Fruit fly (Drosophila melanogaster) whole organism, embryonic: ENCODE data around the gene CG1213.

Source experiments
- Atf3 ChIP-seq: fragments of 200-800 bp; sonication (Bioruptor generic); optimal IDR thresholded peaks from 3 replicates; lab custom pipeline; 2016; ENCODE audit warnings: missing biosample characterization, missing genetic modification characterization
- CG1024 ChIP-seq: fragments of 200-800 bp; sonication (Bioruptor generic); IDR thresholded peaks from 2 replicates; pipeline ENCODE4 v1.3.6; 2022; ENCODE audit warnings: missing biosample characterization, missing genetic modification characterization
- CG10267 ChIP-seq: fragments of 200-800 bp; sonication (Bioruptor generic); optimal IDR thresholded peaks from 2 replicates; lab custom pipeline; 2018; ENCODE audit warnings: missing biosample characterization, mild to moderate bottlenecking, missing genetic modification characterization, moderate library complexity
- CG10321 ChIP-seq: fragments of 200-800 bp; sonication (Bioruptor generic); IDR thresholded peaks from 2 replicates; pipeline ENCODE4 v1.3.6; 2022; ENCODE audit warnings: missing biosample characterization, missing genetic modification characterization
- CG12104 ChIP-seq: fragments of 200-800 bp; sonication (Bioruptor generic); optimal IDR thresholded peaks from 3 replicates; lab custom pipeline; 2016; ENCODE audit warnings: missing biosample characterization, missing genetic modification characterization
- CG13775 ChIP-seq: fragments of 200-800 bp; sonication (Bioruptor generic); optimal IDR thresholded peaks from 3 replicates; lab custom pipeline; 2017; ENCODE audit warnings: missing biosample characterization, mild to moderate bottlenecking, missing genetic modification characterization
- CG13894 ChIP-seq: fragments of 200-800 bp; sonication (Bioruptor generic); optimal IDR thresholded peaks from 3 replicates; lab custom pipeline; 2018; ENCODE audit warnings: missing biosample characterization, mild to moderate bottlenecking, missing genetic modification characterization, moderate library complexity
- CG15011 ChIP-seq: fragments of 200-800 bp; sonication (Bioruptor generic); optimal IDR thresholded peaks from 3 replicates; lab custom pipeline; 2018; ENCODE audit warnings: missing biosample characterization, mild to moderate bottlenecking, missing genetic modification characterization
- CG15269 ChIP-seq: fragments of 200-800 bp; sonication (Bioruptor generic); optimal IDR thresholded peaks from 2 replicates; lab custom pipeline; 2018; ENCODE audit warnings: missing biosample characterization, mild to moderate bottlenecking, missing genetic modification characterization, moderate library complexity
- CG17361 ChIP-seq: fragments of 200-800 bp; sonication (Bioruptor generic); IDR thresholded peaks from 3 replicates; pipeline ENCODE4 v1.3.6; 2022; ENCODE audit warnings: missing biosample characterization, missing genetic modification characterization
- CG17612 ChIP-seq: fragments of 200-800 bp; sonication (Bioruptor generic); IDR thresholded peaks from 2 replicates; pipeline ENCODE4 v1.3.6; 2022; ENCODE audit warnings: missing biosample characterization, missing genetic modification characterization
- CG2116 ChIP-seq: fragments of 200-800 bp; sonication (Bioruptor generic); optimal IDR thresholded peaks from 3 replicates; lab custom pipeline; 2018; ENCODE audit warnings: missing biosample characterization, mild to moderate bottlenecking, missing genetic modification characterization
- CG3065 ChIP-seq: fragments of 200-800 bp; sonication (Bioruptor generic); optimal IDR thresholded peaks from 2 replicates; lab custom pipeline; 2016; ENCODE audit warnings: missing biosample characterization, missing genetic modification characterization
- CG3726 ChIP-seq: fragments of 200-800 bp; sonication (Bioruptor generic); IDR thresholded peaks from 3 replicates; pipeline ENCODE4, ENCODE4 v1.3.6; 2022; ENCODE audit warnings: missing biosample characterization, missing genetic modification characterization
- CG3847 ChIP-seq: fragments of 200-800 bp; sonication (Bioruptor generic); IDR thresholded peaks from 2 replicates; pipeline ENCODE4 v1.3.6; 2022; ENCODE audit warnings: missing biosample characterization, missing genetic modification characterization
- CG4328 ChIP-seq: fragments of 200-800 bp; sonication (Bioruptor generic); optimal IDR thresholded peaks from 3 replicates; lab custom pipeline; 2017; ENCODE audit warnings: missing biosample characterization, missing genetic modification reagents, missing genetic modification characterization
- CG4617 ChIP-seq: fragments of 200-800 bp; sonication (Bioruptor generic); optimal IDR thresholded peaks from 3 replicates; lab custom pipeline; 2016; ENCODE audit warnings: missing biosample characterization, missing genetic modification characterization, borderline replicate concordance
- CG6683 ChIP-seq: fragments of 200-800 bp; sonication (Bioruptor generic); optimal IDR thresholded peaks from 2 replicates; lab custom pipeline; 2017; ENCODE audit warnings: missing biosample characterization, mild to moderate bottlenecking, missing genetic modification characterization, missing genetic modification reagents
- CG8924 ChIP-seq: fragments of 200-800 bp; optimal IDR thresholded peaks from 3 replicates; lab custom pipeline; 2019; ENCODE audit warnings: missing biosample characterization, mild to moderate bottlenecking, missing genetic modification characterization, moderate library complexity
- Dbx ChIP-seq: fragments of 200-800 bp; sonication (Bioruptor generic); IDR thresholded peaks from 3 replicates; pipeline ENCODE4 v1.3.6; 2022; ENCODE audit warnings: missing biosample characterization, missing genetic modification characterization
- Ets65A ChIP-seq: fragments of 200-800 bp; sonication (Bioruptor generic); peaks from one replicate; lab custom pipeline; 2016; ENCODE audit warnings: missing biosample characterization, missing genetic modification characterization
- Gsc ChIP-seq: fragments of 200-800 bp; sonication (Bioruptor generic); IDR thresholded peaks from 2 replicates; pipeline ENCODE4 v1.3.6; 2022; ENCODE audit warnings: missing biosample characterization, missing genetic modification characterization
- HLH54F ChIP-seq: fragments of 200-800 bp; sonication (Bioruptor generic); optimal IDR thresholded peaks from 3 replicates; lab custom pipeline; 2016; ENCODE audit warnings: missing biosample characterization, missing genetic modification characterization
- Hr3 ChIP-seq: fragments of 200-800 bp; sonication (Bioruptor generic); optimal IDR thresholded peaks from 3 replicates; lab custom pipeline; 2016; ENCODE audit warnings: missing biosample characterization, missing genetic modification characterization
- Lhr ChIP-seq: fragments of 200-800 bp; sonication (Bioruptor generic); optimal IDR thresholded peaks from 3 replicates; lab custom pipeline; 2017; ENCODE audit warnings: mild to moderate bottlenecking, missing biosample characterization, missing genetic modification reagents, missing genetic modification characterization
- Mad ChIP-seq: fragments of 200-800 bp; sonication (Bioruptor generic); optimal IDR thresholded peaks from 2 replicates; lab custom pipeline; 2016; ENCODE audit warnings: missing biosample characterization, missing genetic modification characterization
- NFAT ChIP-seq: fragments of 200-800 bp; sonication (Bioruptor generic); IDR thresholded peaks from 2 replicates; pipeline ENCODE4 v1.3.6; 2022; ENCODE audit warnings: missing biosample characterization, missing genetic modification characterization
- Opbp ChIP-seq: fragments of 200-800 bp; sonication (Bioruptor generic); IDR thresholded peaks from 3 replicates; pipeline ENCODE4 v1.3.6; 2022; ENCODE audit warnings: missing biosample characterization, missing genetic modification characterization; ENCODE audit not compliant: partially characterized antibody
- Optix ChIP-seq: fragments of 200-800 bp; sonication (Bioruptor generic); IDR thresholded peaks from 3 replicates; pipeline ENCODE4 v1.3.6; 2022; ENCODE audit warnings: missing biosample characterization, missing genetic modification characterization
- Sox102F ChIP-seq: fragments of 200-800 bp; sonication (Bioruptor generic); optimal IDR thresholded peaks from 2 replicates; lab custom pipeline; 2018; ENCODE audit warnings: missing biosample characterization, mild to moderate bottlenecking, missing genetic modification characterization, moderate library complexity
- Sry-β ChIP-seq: fragments of 200-800 bp; sonication (Bioruptor generic); optimal IDR thresholded peaks from 2 replicates; lab custom pipeline; 2018; ENCODE audit warnings: missing biosample characterization, mild to moderate bottlenecking, missing genetic modification characterization, moderate library complexity
- Sry-δ ChIP-seq: fragments of 200-800 bp; sonication (Bioruptor generic); optimal IDR thresholded peaks from 2 replicates; lab custom pipeline; 2016; ENCODE audit warnings: missing biosample characterization, missing genetic modification characterization
- Stat92E ChIP-seq, 3 experiments: fragments of >200 bp in 2 of 3; fragments of 200-800 bp in 1 of 3; sonication (Bioruptor generic) in 1 of 3; optimal IDR thresholded peaks; 2 replicates each; lab custom pipeline; 2017 to 2019; ENCODE audit warnings: missing biosample characterization in 3 of 3, missing genetic modification characterization in 3 of 3, mild to moderate bottlenecking in 1 of 3, moderate library complexity in 1 of 3
- Trl ChIP-seq, 3 experiments: fragments of >200 bp in 2 of 3; fragments of 200-800 bp in 1 of 3; sonication (Bioruptor generic) in 1 of 3; optimal IDR thresholded peaks; 2 replicates in 1 of 3; 3 replicates in 2 of 3; lab custom pipeline; 2016 to 2017; ENCODE audit warnings: missing biosample characterization in 1 of 3, missing genetic modification characterization in 1 of 3
- bcd ChIP-seq: fragments of 200-800 bp; sonication (Bioruptor generic); optimal IDR thresholded peaks from 2 replicates; lab custom pipeline; 2017; ENCODE audit warnings: missing biosample characterization, mild to moderate bottlenecking, missing genetic modification characterization
- dm ChIP-seq: fragments of 200-800 bp; sonication (Bioruptor generic); optimal IDR thresholded peaks from 3 replicates; lab custom pipeline; 2016; ENCODE audit warnings: missing biosample characterization, missing genetic modification characterization
- dpn ChIP-seq, 2 experiments: fragments of 200-800 bp; sonication (Bioruptor generic); optimal IDR thresholded peaks; 3 replicates each; lab custom pipeline; 2016; ENCODE audit warnings: missing biosample characterization in 2 of 2, missing genetic modification characterization in 2 of 2
- grau ChIP-seq: fragments of 200-800 bp; optimal IDR thresholded peaks from 3 replicates; lab custom pipeline; 2019; ENCODE audit warnings: missing biosample characterization, mild to moderate bottlenecking, missing genetic modification characterization, moderate library complexity
- insv ChIP-seq, 2 experiments: fragments of 200-800 bp; sonication (Bioruptor generic); optimal IDR thresholded peaks; 3 replicates each; lab custom pipeline; 2016 to 2018; ENCODE audit warnings: missing biosample characterization in 2 of 2, missing genetic modification characterization in 2 of 2
- jing ChIP-seq: fragments of 200-800 bp; sonication (Bioruptor generic); optimal IDR thresholded peaks from 2 replicates; lab custom pipeline; 2018; ENCODE audit warnings: missing biosample characterization, mild to moderate bottlenecking, missing genetic modification characterization
- maf-S ChIP-seq: fragments of 200-800 bp; sonication (Bioruptor generic); optimal IDR thresholded peaks from 2 replicates; lab custom pipeline; 2016; ENCODE audit warnings: missing biosample characterization, missing genetic modification characterization
- mam ChIP-seq: fragments of 200-800 bp; sonication (Bioruptor generic); optimal IDR thresholded peaks from 3 replicates; lab custom pipeline; 2016; ENCODE audit warnings: missing biosample characterization, missing genetic modification characterization
- pho ChIP-seq: fragments of 200-800 bp; sonication (Bioruptor generic); optimal IDR thresholded peaks from 2 replicates; lab custom pipeline; 2016; ENCODE audit warnings: missing biosample characterization, missing genetic modification characterization
- ranshi ChIP-seq: fragments of 200-800 bp; sonication (Bioruptor generic); IDR thresholded peaks from 2 replicates; pipeline ENCODE4 v1.3.6; 2022; ENCODE audit warnings: missing biosample characterization, missing genetic modification characterization
- repo ChIP-seq: fragments of 200-800 bp; sonication (Bioruptor generic); optimal IDR thresholded peaks from 2 replicates; lab custom pipeline; 2016; ENCODE audit warnings: missing biosample characterization, missing genetic modification characterization
- slp2 ChIP-seq: fragments of 200-800 bp; sonication (Bioruptor generic); optimal IDR thresholded peaks from 2 replicates; lab custom pipeline; 2016; ENCODE audit warnings: missing biosample characterization, missing genetic modification characterization
- sob ChIP-seq: fragments of 200-800 bp; sonication (Bioruptor generic); IDR thresholded peaks from 2 replicates; pipeline ENCODE4 v1.3.6; 2022; ENCODE audit warnings: missing biosample characterization, missing genetic modification characterization
- stwl ChIP-seq: fragments of 200-800 bp; sonication (Bioruptor generic); optimal IDR thresholded peaks from 3 replicates; lab custom pipeline; 2018; ENCODE audit warnings: missing biosample characterization, mild to moderate bottlenecking, missing genetic modification characterization, moderate library complexity
- unc-4 ChIP-seq: fragments of 200-800 bp; sonication (Bioruptor generic); IDR thresholded peaks from 2 replicates; pipeline ENCODE4 v1.3.6; 2022; ENCODE audit warnings: missing biosample characterization, missing genetic modification characterization; ENCODE audit not compliant: partially characterized antibody
- z ChIP-seq: fragments of 200-800 bp; sonication (Bioruptor generic); IDR thresholded peaks from 3 replicates; pipeline ENCODE4 v1.3.6; 2022; ENCODE audit warnings: missing biosample characterization, missing genetic modification characterization

Gene CG1213

DNA sequence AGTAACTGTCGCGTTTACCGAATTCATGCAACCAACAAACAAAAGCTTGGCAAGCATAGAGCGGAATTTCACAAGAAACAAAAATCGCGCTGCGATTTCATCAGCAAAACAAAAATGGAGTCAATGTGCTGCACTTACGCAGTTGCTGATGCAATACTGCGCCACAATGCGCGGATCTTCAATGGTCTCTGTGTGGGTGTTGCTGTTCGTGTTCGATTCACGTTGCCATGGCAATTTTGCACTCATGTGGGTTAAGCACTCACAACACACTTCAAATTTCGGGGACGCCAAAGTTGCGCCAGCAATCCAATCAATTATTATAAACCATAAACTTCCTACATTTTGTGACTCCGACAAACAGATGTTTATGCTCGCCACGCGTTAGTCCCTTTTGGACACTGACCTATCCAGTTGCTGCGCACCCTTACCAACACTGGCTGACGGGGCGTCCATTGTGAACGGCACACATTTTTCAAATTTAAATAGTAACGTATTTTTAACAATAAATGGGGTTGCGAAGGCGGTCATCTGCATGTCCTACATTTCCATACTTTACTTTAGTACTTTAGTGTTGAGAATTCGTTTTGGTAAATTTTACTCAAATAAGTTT is 21.2 kb downstream of the CG1213 start, which contains the start of gene CG2017 (continued):
- TF ChIP-seq CG10321 (GFP tag; lab: Robert Waterston, UW) (0 out of 2 replicates have a peak, but pooled peaks have one; percentile 12), Dbx (peak; percentile 75), CG4328 (GFP tag; lab: Kevin White, UChicago) (no peak), Sox102F (GFP tag; lab: Kevin White, UChicago) (peak; percentile 11), NFAT (peak; percentile 65; the same call in 1 of the 2 replicates), sob (GFP tag; lab: Robert Waterston, UW) (peak; percentile 78), repo (GFP tag; lab: Kevin White, UChicago) (peak; percentile 33), Stat92E (GFP tag; optimal IDR thresholded peaks at IDR 0.05; lab: Kevin White, UChicago) (no peak), bcd (GFP tag; lab: Kevin White, UChicago) (peak; percentile 50), Lhr (GFP tag; lab: Kevin White, UChicago) (peak; percentile 82), ranshi (GFP tag; lab: Robert Waterston, UW) (no peak), dpn (GFP tag; optimal IDR thresholded peaks at IDR 0.05; lab: Kevin White, UChicago) (peak; percentile 56), CG12104 (no peak), CG15269 (peak; percentile 20), Sry-δ (peak; percentile 54), CG17612 (GFP tag; lab: Robert Waterston, UW) (no peak), CG10267 (tag; lab: Kevin White, UChicago) (peak; percentile 98), Trl (optimal IDR thresholded peaks at IDR 0.05; lab: Kevin White, UChicago) (no peak), Trl (GFP tag; optimal IDR thresholded peaks at IDR 0.05; lab: Kevin White, UChicago) (peak; percentile 12), CG8924 (tag; lab: Kevin White, UChicago) (peak; percentile 25), z (GFP tag; lab: Robert Waterston, UW) (no peak), stwl (tag; lab: Kevin White, UChicago) (peak; percentile 96), CG3847 (GFP tag; lab: Robert Waterston, UW) (peak; percentile 85), maf-S (GFP tag; lab: Kevin White, UChicago) (peak; percentile 46), Gsc (GFP tag; lab: Robert Waterston, UW) (no peak), jing (GFP tag; lab: Kevin White, UChicago) (no peak), Ets65A (peak; percentile 97), CG15011 (GFP tag; lab: Kevin White, UChicago) (no peak), Sry-β (GFP tag; lab: Kevin White, UChicago) (peak; percentile 51), insv (GFP tag; optimal IDR thresholded peaks at IDR 0.05; lab: Kevin White, UChicago) (peak in 1 of 2 experiments; percentile 27), CG13775 (GFP tag; lab: Kevin White, UChicago) (peak; percentile 8), slp2 (GFP tag; lab: Kevin White, UChicago) (peak; percentile 11), Hr3 (GFP tag; lab: Kevin White, UChicago) (peak; percentile 44), dm (GFP tag; lab: Kevin White, UChicago) (peak; percentile 75), pho (GFP tag; lab: Kevin White, UChicago) (peak; percentile 63), mam (GFP tag; lab: Kevin White, UChicago) (peak; percentile 49), CG4617 (peak; percentile 84), CG17361 (GFP tag; lab: Robert Waterston, UW) (no peak), Atf3 (GFP tag; lab: Kevin White, UChicago) (peak; percentile 31), grau (peak; percentile 36), Mad (GFP tag; lab: Kevin White, UChicago) (peak; percentile 57), CG3065 (GFP tag; lab: Kevin White, UChicago) (no peak), unc-4 (GFP tag; lab: Robert Waterston, UW) (no peak; the same call in 1 of the 2 replicates), Opbp (peak; percentile 72), CG2116 (peak; percentile 76), CG3726 (0 out of 3 replicates have a peak, but pooled peaks have one; percentile 11), HLH54F (GFP tag; lab: Kevin White, UChicago) (peak; percentile 71), CG13894 (tag; lab: Kevin White, UChicago) (peak; percentile 1), Optix (GFP tag; lab: Robert Waterston, UW) (no peak), CG1024 (GFP tag; lab: Robert Waterston, UW) (no peak), CG6683 (no peak)
